Fruit fly (Drosophila melanogaster) whole organism, embryonic: ENCODE data around the gene CG17777.

Source experiments
- CG33213 ChIP-seq: fragments of 200-800 bp; sonication (Bioruptor generic); optimal IDR thresholded peaks from 3 replicates; lab custom pipeline; 2016; ENCODE audit warnings: missing biosample characterization, missing genetic modification characterization
- CkIIα-i1 ChIP-seq: fragments of 200-800 bp; sonication (Bioruptor generic); IDR thresholded peaks from 2 replicates; pipeline ENCODE4 v1.3.6; 2022; ENCODE audit warnings: missing biosample characterization, missing genetic modification characterization
- Hr3 ChIP-seq: fragments of 200-800 bp; sonication (Bioruptor generic); optimal IDR thresholded peaks from 3 replicates; lab custom pipeline; 2016; ENCODE audit warnings: missing biosample characterization, missing genetic modification characterization

DNA sequence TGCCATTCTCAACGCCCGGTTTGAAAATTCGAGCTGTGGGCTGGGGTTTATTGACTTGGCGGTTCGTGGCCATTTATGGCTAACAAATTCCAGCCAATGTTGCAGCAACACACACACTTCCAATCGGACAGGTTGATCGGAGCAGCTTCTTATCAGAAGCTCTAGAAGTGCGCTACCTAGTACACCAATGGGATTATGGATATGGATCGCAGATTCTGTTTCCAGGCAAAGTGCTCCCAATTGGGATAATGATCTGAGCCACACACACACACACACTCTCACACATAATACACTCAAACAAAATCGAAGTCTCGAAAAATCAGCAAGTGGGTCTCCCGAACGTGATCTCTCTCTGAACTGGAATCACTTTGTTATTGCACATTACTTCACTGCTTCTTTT lies 34.9 kb downstream of the CG17777 start:
- no peak for TF ChIP-seq CG33213 (GFP tag; lab: Kevin White, UChicago)
- TF ChIP-seq CkIIα-i1 = no peak
- TF ChIP-seq Hr3 = no peak
